Worm (Caenorhabditis elegans) whole organism, young adult: Measurements from ENCODE around the gene ubc-6.

ENCODE experiments used
- B0019.2 ChIP-seq: fragments of 200-800 bp; sonication (Bioruptor generic); conservative IDR thresholded peaks from 2 replicates; pipeline ENCODE4 v1.3.6; 2022; ENCODE audit warnings: missing genetic modification reagents, missing genetic modification characterization, missing compliant biosample characterization
- B0261.1 ChIP-seq: sonication (generic microtip); optimal IDR thresholded peaks from 2 replicates; lab custom pipeline; 2016; ENCODE audit warnings: mild to moderate bottlenecking, missing genetic modification characterization, moderate library complexity, missing compliant biosample characterization
- B0336.3 ChIP-seq: fragments of 200-800 bp; sonication (Bioruptor generic); IDR thresholded peaks from 2 replicates; pipeline ENCODE4 v1.3.6; 2022; ENCODE audit warnings: missing genetic modification characterization, missing compliant biosample characterization
- C06A6.2 ChIP-seq: fragments of 200-800 bp; sonication (Bioruptor generic); conservative IDR thresholded peaks from 2 replicates; pipeline ENCODE4 v1.3.6; 2022; ENCODE audit warnings: missing genetic modification characterization, missing compliant biosample characterization
- F23B12.7 ChIP-seq: sonication (generic microtip); optimal IDR thresholded peaks from 2 replicates; lab custom pipeline; 2017; ENCODE audit warnings: missing genetic modification characterization, mild to moderate bottlenecking, missing compliant biosample characterization, antibody characterized with exemption, moderate library complexity; ENCODE audit not compliant: insufficient read depth
- F33H1.4 ChIP-seq: fragments of 200-800 bp; sonication (Bioruptor generic); IDR thresholded peaks from 2 replicates; pipeline ENCODE4 v1.3.6; 2022; ENCODE audit warnings: missing genetic modification reagents, missing genetic modification characterization, missing compliant biosample characterization
- F49E8.2 ChIP-seq: sonication (generic microtip); optimal IDR thresholded peaks from 3 replicates; lab custom pipeline; 2017; ENCODE audit warnings: missing genetic modification characterization, mild to moderate bottlenecking, missing compliant biosample characterization, antibody characterized with exemption, moderate library complexity; ENCODE audit not compliant: insufficient read depth
- F55B11.4 ChIP-seq: sonication (generic microtip); optimal IDR thresholded peaks from 2 replicates; lab custom pipeline; 2016; ENCODE audit warnings: missing compliant biosample characterization, missing genetic modification characterization, borderline replicate concordance; ENCODE audit not compliant: insufficient read depth
- F57A8.1 ChIP-seq: fragments of 200-800 bp; sonication (Bioruptor generic); optimal IDR thresholded peaks from 2 replicates; lab custom pipeline; 2018; ENCODE audit warnings: mild to moderate bottlenecking, missing genetic modification characterization, moderate library complexity, missing compliant biosample characterization
- K12H6.12 ChIP-seq: fragments of 200-800 bp; sonication (Bioruptor generic); optimal IDR thresholded peaks from 2 replicates; lab custom pipeline; 2018; ENCODE audit warnings: mild to moderate bottlenecking, missing genetic modification characterization, missing compliant biosample characterization
- T26A5.8 ChIP-seq: sonication (generic microtip); optimal IDR thresholded peaks from 2 replicates; lab custom pipeline; 2016; ENCODE audit warnings: missing genetic modification characterization, missing compliant biosample characterization
- Y56A3A.18 ChIP-seq: fragments of 200-800 bp; sonication (Bioruptor generic); IDR thresholded peaks from 2 replicates; pipeline ENCODE4 v1.3.6; 2022; ENCODE audit warnings: missing genetic modification reagents, missing genetic modification characterization, missing compliant biosample characterization
- Y79H2A.3 ChIP-seq: fragments of 200-800 bp; sonication (Bioruptor generic); conservative IDR thresholded peaks from 2 replicates; pipeline ENCODE4 v1.3.6; 2022; ENCODE audit warnings: missing genetic modification reagents, missing genetic modification characterization, missing compliant biosample characterization
- aptf-2 ChIP-seq: fragments of 200-800 bp; sonication (Bioruptor generic); conservative IDR thresholded peaks from 2 replicates; pipeline ENCODE4 v1.3.6; 2022; ENCODE audit warnings: missing genetic modification reagents, missing genetic modification characterization, missing compliant biosample characterization
- attf-3 ChIP-seq: fragments of 200-800 bp; sonication (Bioruptor generic); conservative IDR thresholded peaks from 2 replicates; pipeline ENCODE4 v1.3.6; 2022; ENCODE audit warnings: missing genetic modification reagents, missing genetic modification characterization, missing compliant biosample characterization
- attf-5 ChIP-seq: fragments of 200-800 bp; sonication (Bioruptor generic); optimal IDR thresholded peaks from 2 replicates; lab custom pipeline; 2018; ENCODE audit warnings: mild to moderate bottlenecking, missing genetic modification characterization, missing compliant biosample characterization
- attf-6 ChIP-seq: fragments of 200-800 bp; sonication (Bioruptor generic); IDR thresholded peaks from 2 replicates; pipeline ENCODE4 v1.3.6; 2022; ENCODE audit warnings: missing genetic modification reagents, missing genetic modification characterization, missing compliant biosample characterization
- ccch-3 ChIP-seq: fragments of 200-800 bp; sonication (Bioruptor generic); optimal IDR thresholded peaks from 2 replicates; lab custom pipeline; 2018; ENCODE audit warnings: mild to moderate bottlenecking, missing genetic modification characterization, missing compliant biosample characterization
- ceh-100 ChIP-seq: fragments of 200-800 bp; sonication (Bioruptor generic); IDR thresholded peaks from 2 replicates; pipeline ENCODE4 v1.3.6; 2022; ENCODE audit warnings: missing genetic modification reagents, missing genetic modification characterization, missing compliant biosample characterization
- ceh-40 ChIP-seq: fragments of 200-800 bp; sonication (Bioruptor generic); IDR thresholded peaks from 2 replicates; pipeline ENCODE4 v1.3.6; 2022; ENCODE audit warnings: missing genetic modification characterization, missing compliant biosample characterization
- ceh-79 ChIP-seq: sonication (generic microtip); optimal IDR thresholded peaks from 2 replicates; lab custom pipeline; 2017; ENCODE audit warnings: mild to moderate bottlenecking, missing genetic modification characterization, missing compliant biosample characterization
- dox-1 ChIP-seq: fragments of 200-800 bp; sonication (Bioruptor generic); IDR thresholded peaks from 2 replicates; pipeline ENCODE4 v1.3.6; 2022; ENCODE audit warnings: missing genetic modification reagents, missing genetic modification characterization, missing compliant biosample characterization
- dpff-1 ChIP-seq: sonication (generic microtip); optimal IDR thresholded peaks from 2 replicates; lab custom pipeline; 2017; ENCODE audit warnings: mild to moderate bottlenecking, missing genetic modification characterization, missing compliant biosample characterization
- efl-1 ChIP-seq: fragments of 150-350 bp; optimal IDR thresholded peaks from 2 replicates; lab custom pipeline; 2014; ENCODE audit warnings: missing biosample characterization, missing genetic modification reagents, missing genetic modification characterization
- egl-44 ChIP-seq: fragments of 200-800 bp; sonication (Bioruptor generic); IDR thresholded peaks from 2 replicates; pipeline ENCODE4 v1.3.6; 2022; ENCODE audit warnings: missing genetic modification reagents, missing genetic modification characterization, missing compliant biosample characterization
- ets-4 ChIP-seq: fragments of 200-800 bp; sonication (Bioruptor generic); optimal IDR thresholded peaks from 2 replicates; lab custom pipeline; 2018; ENCODE audit warnings: mild to moderate bottlenecking, missing genetic modification characterization, missing compliant biosample characterization
- gei-17 ChIP-seq: fragments of 200-800 bp; sonication (Bioruptor generic); optimal IDR thresholded peaks from 2 replicates; lab custom pipeline; 2018; ENCODE audit warnings: mild to moderate bottlenecking, missing genetic modification characterization, missing compliant biosample characterization
- hmg-20 ChIP-seq: fragments of 200-800 bp; sonication (Bioruptor generic); IDR thresholded peaks from 2 replicates; pipeline ENCODE4 v1.3.6; 2022; ENCODE audit warnings: missing genetic modification reagents, missing genetic modification characterization, missing compliant biosample characterization
- hsf-1 ChIP-seq: fragments of 200-800 bp; sonication (Bioruptor generic); IDR thresholded peaks from 2 replicates; pipeline ENCODE4 v1.3.6; 2022; ENCODE audit warnings: missing genetic modification reagents, missing genetic modification characterization, missing compliant biosample characterization
- lag-1 ChIP-seq: fragments of 200-800 bp; sonication (Bioruptor generic); IDR thresholded peaks from 2 replicates; pipeline ENCODE4 v1.3.6; 2022; ENCODE audit warnings: missing genetic modification reagents, missing genetic modification characterization, missing compliant biosample characterization
- lin-26 ChIP-seq: fragments of 200-800 bp; sonication (Bioruptor generic); IDR thresholded peaks from 2 replicates; pipeline ENCODE4 v1.3.6; 2022; ENCODE audit warnings: missing genetic modification reagents, missing genetic modification characterization, missing compliant biosample characterization
- lin-40 ChIP-seq: sonication (generic microtip); optimal IDR thresholded peaks from 2 replicates; lab custom pipeline; 2016; ENCODE audit warnings: missing genetic modification characterization, mild to moderate bottlenecking, missing compliant biosample characterization, missing genotype, missing genetic modification reagents
- madf-10 ChIP-seq: sonication (generic microtip); optimal IDR thresholded peaks from 2 replicates; lab custom pipeline; 2016; ENCODE audit warnings: mild to moderate bottlenecking, missing genetic modification characterization, missing compliant biosample characterization
- madf-6 ChIP-seq: fragments of 200-800 bp; sonication (Bioruptor generic); IDR thresholded peaks from 2 replicates; pipeline ENCODE4 v1.3.6; 2022; ENCODE audit warnings: missing genetic modification reagents, missing genetic modification characterization, missing compliant biosample characterization
- nfya-1 ChIP-seq: sonication (generic microtip); optimal IDR thresholded peaks from 2 replicates; lab custom pipeline; 2017; ENCODE audit warnings: antibody characterized with exemption, missing compliant biosample characterization, missing genetic modification characterization, borderline replicate concordance; ENCODE audit not compliant: insufficient read depth
- nhr-120 ChIP-seq: fragments of 200-800 bp; sonication (Bioruptor generic); IDR thresholded peaks from 2 replicates; pipeline ENCODE4 v1.3.6; 2022; ENCODE audit warnings: missing genetic modification characterization, missing compliant biosample characterization
- nhr-27 ChIP-seq: fragments of 200-800 bp; sonication (Bioruptor generic); optimal IDR thresholded peaks from 2 replicates; lab custom pipeline; 2018; ENCODE audit warnings: mild to moderate bottlenecking, missing genetic modification characterization, moderate library complexity, missing compliant biosample characterization
- nhr-90 ChIP-seq: sonication (generic microtip); optimal IDR thresholded peaks from 2 replicates; lab custom pipeline; 2016; ENCODE audit warnings: missing genotype, mild to moderate bottlenecking, missing genetic modification characterization, missing compliant biosample characterization
- pbrm-1 ChIP-seq: fragments of 200-800 bp; sonication (Bioruptor generic); IDR thresholded peaks from 2 replicates; pipeline ENCODE4 v1.3.6; 2022; ENCODE audit warnings: missing genetic modification reagents, missing genetic modification characterization, missing compliant biosample characterization
- pha-4 ChIP-seq: fragments of 150-350 bp; sonication (generic microtip); optimal IDR thresholded peaks from 2 replicates; lab custom pipeline; 2014; ENCODE audit warnings: missing biosample characterization, missing genetic modification reagents, missing genetic modification characterization
- rec-8 ChIP-seq, 2 experiments: sonication (generic microtip); optimal IDR thresholded peaks; 2 replicates each; lab custom pipeline; 2016; ENCODE audit warnings: mild to moderate bottlenecking in 2 of 2, missing genetic modification characterization in 2 of 2, missing genetic modification reagents in 2 of 2, missing genotype in 2 of 2, missing biosample characterization in 1 of 2, missing compliant biosample characterization in 1 of 2, moderate library complexity in 1 of 2
- repo-1 ChIP-seq: sonication (generic microtip); optimal IDR thresholded peaks from 2 replicates; lab custom pipeline; 2017; ENCODE audit warnings: mild to moderate bottlenecking, missing genetic modification characterization, missing compliant biosample characterization
- rpc-1 ChIP-seq, 2 experiments: fragments of 150-350 bp in 1 of 2; sonication (generic microtip) in 1 of 2; optimal IDR thresholded peaks; 2 replicates each; lab custom pipeline; 2014 to 2018; ENCODE audit warnings: missing biosample characterization in 1 of 2, missing genetic modification characterization in 1 of 2, missing genetic modification reagents in 1 of 2, missing genotype in 1 of 2
- sptf-2 ChIP-seq: fragments of 200-800 bp; sonication (Bioruptor generic); optimal IDR thresholded peaks from 2 replicates; lab custom pipeline; 2018; ENCODE audit warnings: mild to moderate bottlenecking, missing genetic modification characterization, missing compliant biosample characterization
- ztf-18 ChIP-seq: sonication (generic microtip); optimal IDR thresholded peaks from 2 replicates; lab custom pipeline; 2016; ENCODE audit warnings: missing genotype, mild to moderate bottlenecking, missing genetic modification characterization, missing compliant biosample characterization
- ztf-22 ChIP-seq: fragments of 200-800 bp; sonication (Bioruptor generic); optimal IDR thresholded peaks from 2 replicates; lab custom pipeline; 2018; ENCODE audit warnings: mild to moderate bottlenecking, missing genetic modification characterization, moderate library complexity, missing compliant biosample characterization
- ztf-26 ChIP-seq: sonication (generic microtip); optimal IDR thresholded peaks from 2 replicates; lab custom pipeline; 2017; ENCODE audit warnings: missing genetic modification characterization, missing compliant biosample characterization
- ztf-28 ChIP-seq: fragments of 200-800 bp; sonication (Bioruptor generic); IDR thresholded peaks from 2 replicates; pipeline ENCODE4 v1.3.6; 2022; ENCODE audit warnings: missing genetic modification reagents, missing genetic modification characterization, missing compliant biosample characterization

The ubc-6 gene

ce11 chrII:7529078-7529683, 50.2 kb downstream of the ubc-6 start, which contains the start of gene ZK1290.5 (continued):
- TF ChIP-seq Y56A3A.18 (no peak), ztf-28 (GFP tag; lab: Robert Waterston, UW) (no peak), lin-26 (GFP tag; lab: Robert Waterston, UW) (no peak), hmg-20 (GFP tag; lab: Robert Waterston, UW) (peak; percentile 6; the same call in 1 of the 2 replicates), gei-17 (GFP tag; lab: Kevin White, UChicago) (peak; percentile 53), sptf-2 (GFP tag; lab: Kevin White, UChicago) (no peak), K12H6.12 (peak; percentile 86), ztf-18 (tag; lab: Kevin White, UChicago) (peak; percentile 19), attf-3 (GFP tag; lab: Robert Waterston, UW) (no peak), pha-4 (tag; lab: Kevin White, UChicago) (peak; percentile 80), B0336.3 (GFP tag; lab: Robert Waterston, UW) (peak; percentile 86), hsf-1 (GFP tag; lab: Robert Waterston, UW) (peak; percentile 93), F55B11.4 (tag; lab: Kevin White, UChicago) (no peak), T26A5.8 (tag; lab: Kevin White, UChicago) (no peak), F23B12.7 (tag; lab: Kevin White, UChicago) (peak; percentile 6), lag-1 (GFP tag; lab: Robert Waterston, UW) (no peak), B0019.2 (GFP tag; lab: Robert Waterston, UW) (no peak), F33H1.4 (GFP tag; lab: Robert Waterston, UW) (no peak), egl-44 (GFP tag; lab: Robert Waterston, UW) (peak; percentile 45; the same call in 1 of the 2 replicates), dox-1 (GFP tag; lab: Robert Waterston, UW) (peak; percentile 72), nhr-120 (GFP tag; lab: Robert Waterston, UW) (no peak), B0261.1 (tag; lab: Kevin White, UChicago) (no peak), rpc-1 (optimal IDR thresholded peaks at IDR 0.05; lab: Kevin White, UChicago) (no peak), rpc-1 (tag; optimal IDR thresholded peaks at IDR 0.05; lab: Kevin White, UChicago) (no peak), lin-40 (tag; lab: Kevin White, UChicago) (peak; percentile 94), ceh-79 (no peak), nhr-90 (tag; lab: Kevin White, UChicago) (peak; percentile 43), F49E8.2 (tag; lab: Kevin White, UChicago) (no peak), pbrm-1 (GFP tag; lab: Robert Waterston, UW) (no peak), C06A6.2 (GFP tag; lab: Robert Waterston, UW) (peak; percentile 86), attf-5 (peak; percentile 74), ceh-100 (no peak), efl-1 (GFP tag; lab: Kevin White, UChicago) (no peak), aptf-2 (GFP tag; lab: Robert Waterston, UW) (no peak), madf-6 (GFP tag; lab: Robert Waterston, UW) (no peak), ets-4 (GFP tag; lab: Kevin White, UChicago) (no peak), madf-10 (tag; lab: Kevin White, UChicago) (peak; percentile 72), ceh-40 (GFP tag; lab: Robert Waterston, UW) (no peak), ccch-3 (no peak), ztf-22 (peak; percentile 85), rec-8 (tag; optimal IDR thresholded peaks at IDR 0.05; lab: Kevin White, UChicago) (no peak), attf-6 (no peak), Y79H2A.3 (GFP tag; lab: Robert Waterston, UW) (no peak), repo-1 (peak; percentile 72), dpff-1 (tag; lab: Kevin White, UChicago) (no peak), nfya-1 (tag; lab: Kevin White, UChicago) (no peak), F57A8.1 (GFP tag; lab: Kevin White, UChicago) (no peak), nhr-27 (tag; lab: Kevin White, UChicago) (no peak), ztf-26 (tag; lab: Kevin White, UChicago) (peak; percentile 92)
